Fruit fly (Drosophila melanogaster) whole organism, embryonic: ENCODE data around the gene halo.

ENCODE experiments used
- CG10366 ChIP-seq: fragments of 200-800 bp; sonication (Bioruptor generic); IDR thresholded peaks from 2 replicates; pipeline ENCODE4 v1.3.6; 2022; ENCODE audit warnings: missing biosample characterization, missing genetic modification characterization
- CG10959 ChIP-seq: fragments of 200-800 bp; sonication (Bioruptor generic); IDR thresholded peaks from 2 replicates; pipeline ENCODE4 v1.3.6; 2022; ENCODE audit warnings: missing biosample characterization, missing genetic modification characterization
- CG11085 ChIP-seq: fragments of 200-800 bp; sonication (Bioruptor generic); IDR thresholded peaks from 2 replicates; pipeline ENCODE4 v1.3.6; 2022; ENCODE audit warnings: missing biosample characterization, missing genetic modification characterization
- CG12155 ChIP-seq: fragments of 200-800 bp; sonication (Bioruptor generic); optimal IDR thresholded peaks from 3 replicates; lab custom pipeline; 2016; ENCODE audit warnings: missing biosample characterization, missing genetic modification characterization
- CG12391 ChIP-seq: fragments of 200-800 bp; sonication (Bioruptor generic); optimal IDR thresholded peaks from 3 replicates; lab custom pipeline; 2018; ENCODE audit warnings: missing biosample characterization, mild to moderate bottlenecking, missing genetic modification characterization, moderate library complexity
- CG15696 ChIP-seq: fragments of 200-800 bp; sonication (Bioruptor generic); optimal IDR thresholded peaks from 2 replicates; lab custom pipeline; 2019; ENCODE audit warnings: missing biosample characterization, mild to moderate bottlenecking, missing genetic modification characterization, moderate library complexity
- CG1603 ChIP-seq: fragments of 200-800 bp; sonication (Bioruptor generic); optimal IDR thresholded peaks from 2 replicates; lab custom pipeline; 2019; ENCODE audit warnings: missing biosample characterization, mild to moderate bottlenecking, missing genetic modification characterization, moderate library complexity
- CG18476 ChIP-seq: fragments of 200-800 bp; sonication (Bioruptor generic); optimal IDR thresholded peaks from 2 replicates; lab custom pipeline; 2016; ENCODE audit warnings: missing biosample characterization, mild to moderate bottlenecking, missing genetic modification characterization
- CG2120 ChIP-seq: fragments of 200-800 bp; sonication (Bioruptor generic); optimal IDR thresholded peaks from 3 replicates; lab custom pipeline; 2016; ENCODE audit warnings: missing biosample characterization, missing genetic modification characterization
- CG2199 ChIP-seq: fragments of 200-800 bp; sonication (Bioruptor generic); IDR thresholded peaks from 3 replicates; pipeline ENCODE4 v1.3.6; 2022; ENCODE audit warnings: missing biosample characterization, missing genetic modification characterization
- CG2712 ChIP-seq: fragments of 200-800 bp; optimal IDR thresholded peaks from 3 replicates; lab custom pipeline; 2019; ENCODE audit warnings: missing biosample characterization, mild to moderate bottlenecking, missing genetic modification characterization, moderate library complexity
- CG3407 ChIP-seq: fragments of 200-800 bp; sonication (Bioruptor generic); optimal IDR thresholded peaks from 2 replicates; lab custom pipeline; 2018; ENCODE audit warnings: missing biosample characterization, mild to moderate bottlenecking, missing genetic modification characterization
- CG3726 ChIP-seq: fragments of 200-800 bp; sonication (Bioruptor generic); IDR thresholded peaks from 3 replicates; pipeline ENCODE4, ENCODE4 v1.3.6; 2022; ENCODE audit warnings: missing biosample characterization, missing genetic modification characterization
- CG3847 ChIP-seq: fragments of 200-800 bp; sonication (Bioruptor generic); IDR thresholded peaks from 2 replicates; pipeline ENCODE4 v1.3.6; 2022; ENCODE audit warnings: missing biosample characterization, missing genetic modification characterization
- CG43689 ChIP-seq: fragments of 200-800 bp; sonication (Bioruptor generic); IDR thresholded peaks from 2 replicates; pipeline ENCODE4 v1.3.6; 2022; ENCODE audit warnings: missing biosample characterization, missing genetic modification characterization
- CG4404 ChIP-seq: fragments of 200-800 bp; sonication (Bioruptor generic); IDR thresholded peaks from 2 replicates; pipeline ENCODE4 v1.3.6; 2022; ENCODE audit warnings: missing biosample characterization, missing genetic modification characterization
- CG4730 ChIP-seq: fragments of 200-800 bp; sonication (Bioruptor generic); IDR thresholded peaks from 2 replicates; pipeline ENCODE4 v1.3.6; 2022; ENCODE audit warnings: missing biosample characterization, missing genetic modification characterization
- CG6254 ChIP-seq: fragments of 200-800 bp; sonication (Bioruptor generic); optimal IDR thresholded peaks from 3 replicates; lab custom pipeline; 2017; ENCODE audit warnings: mild to moderate bottlenecking, missing biosample characterization, missing genetic modification reagents, missing genetic modification characterization
- CG6272 ChIP-seq: fragments of 200-800 bp; sonication (Bioruptor generic); IDR thresholded peaks from 2 replicates; pipeline ENCODE4 v1.3.6; 2022; ENCODE audit warnings: missing biosample characterization, missing genetic modification characterization
- CG6689 ChIP-seq: fragments of 200-800 bp; sonication (Bioruptor generic); IDR thresholded peaks from 2 replicates; pipeline ENCODE4 v1.3.6; 2022; ENCODE audit warnings: missing biosample characterization, missing genetic modification characterization
- CG7556 ChIP-seq: fragments of 200-800 bp; sonication (Bioruptor generic); optimal IDR thresholded peaks from 2 replicates; lab custom pipeline; 2017; ENCODE audit warnings: missing biosample characterization, mild to moderate bottlenecking, missing genetic modification characterization
- CG7839 ChIP-seq: fragments of 200-800 bp; sonication (Bioruptor generic); optimal IDR thresholded peaks from 3 replicates; lab custom pipeline; 2018; ENCODE audit warnings: missing biosample characterization, mild to moderate bottlenecking, missing genetic modification characterization, moderate library complexity
- CG8089 ChIP-seq: fragments of 200-800 bp; sonication (Bioruptor generic); optimal IDR thresholded peaks from 3 replicates; lab custom pipeline; 2016; ENCODE audit warnings: missing biosample characterization, missing genetic modification characterization
- CG8924 ChIP-seq: fragments of 200-800 bp; optimal IDR thresholded peaks from 3 replicates; lab custom pipeline; 2019; ENCODE audit warnings: missing biosample characterization, mild to moderate bottlenecking, missing genetic modification characterization, moderate library complexity
- CG9727 ChIP-seq: fragments of 200-800 bp; sonication (Bioruptor generic); optimal IDR thresholded peaks from 3 replicates; lab custom pipeline; 2017; ENCODE audit warnings: missing biosample characterization, mild to moderate bottlenecking, missing genetic modification characterization
- CkIIα-i1 ChIP-seq: fragments of 200-800 bp; sonication (Bioruptor generic); IDR thresholded peaks from 2 replicates; pipeline ENCODE4 v1.3.6; 2022; ENCODE audit warnings: missing biosample characterization, missing genetic modification characterization
- HLH3B ChIP-seq: fragments of 200-800 bp; sonication (Bioruptor generic); IDR thresholded peaks from 2 replicates; pipeline ENCODE4 v1.3.6; 2022; ENCODE audit warnings: missing biosample characterization, missing genetic modification characterization
- Hmr ChIP-seq: fragments of 200-800 bp; sonication (Bioruptor generic); optimal IDR thresholded peaks from 3 replicates; lab custom pipeline; 2017; ENCODE audit warnings: mild to moderate bottlenecking, missing biosample characterization, missing genetic modification reagents, missing genetic modification characterization
- Hr3 ChIP-seq: fragments of 200-800 bp; sonication (Bioruptor generic); optimal IDR thresholded peaks from 3 replicates; lab custom pipeline; 2016; ENCODE audit warnings: missing biosample characterization, missing genetic modification characterization
- MBD-R2 ChIP-seq: fragments of 200-800 bp; sonication (Bioruptor generic); IDR thresholded peaks from 2 replicates; pipeline ENCODE4 v1.3.6; 2022; ENCODE audit warnings: missing biosample characterization, missing genetic modification characterization
- Med ChIP-seq: fragments of 200-800 bp; sonication (Bioruptor generic); peaks from one replicate; lab custom pipeline; 2016; ENCODE audit warnings: missing biosample characterization, missing genetic modification characterization, mild to moderate bottlenecking, inconsistent platforms, moderate library complexity
- Meics ChIP-seq: fragments of 200-800 bp; sonication (Bioruptor generic); optimal IDR thresholded peaks from 2 replicates; lab custom pipeline; 2017; ENCODE audit warnings: missing biosample characterization, mild to moderate bottlenecking, missing genetic modification characterization
- Xbp1 ChIP-seq: fragments of 200-800 bp; sonication (Bioruptor generic); optimal IDR thresholded peaks from 3 replicates; lab custom pipeline; 2016; ENCODE audit warnings: missing biosample characterization, mild to moderate bottlenecking, missing genetic modification characterization
- Xrp1 ChIP-seq: fragments of 200-800 bp; sonication (Bioruptor generic); IDR thresholded peaks from 2 replicates; pipeline ENCODE4 v1.3.6; 2022; ENCODE audit warnings: missing biosample characterization, missing genetic modification characterization
- az2 ChIP-seq: fragments of 200-800 bp; sonication (Bioruptor generic); optimal IDR thresholded peaks from 3 replicates; lab custom pipeline; 2016; ENCODE audit warnings: missing biosample characterization, missing genetic modification characterization
- bsh ChIP-seq, 2 experiments: fragments of 200-800 bp; sonication (Bioruptor generic); optimal IDR thresholded peaks; 2 replicates each; lab custom pipeline; 2017 to 2018; ENCODE audit warnings: mild to moderate bottlenecking in 2 of 2, missing biosample characterization in 2 of 2, missing genetic modification characterization in 2 of 2, moderate library complexity in 1 of 2
- cg ChIP-seq: fragments of 200-800 bp; sonication (Bioruptor generic); optimal IDR thresholded peaks from 3 replicates; lab custom pipeline; 2019; ENCODE audit warnings: missing biosample characterization, mild to moderate bottlenecking, missing genetic modification characterization, moderate library complexity
- ci ChIP-seq: fragments of 200-800 bp; sonication (Bioruptor generic); IDR thresholded peaks from 3 replicates; pipeline ENCODE4 v1.3.6; 2022; ENCODE audit warnings: missing biosample characterization, missing genetic modification characterization
- da ChIP-seq: fragments of 200-800 bp; sonication (Bioruptor generic); optimal IDR thresholded peaks from 2 replicates; lab custom pipeline; 2016; ENCODE audit warnings: missing biosample characterization, missing genetic modification characterization
- danr ChIP-seq: fragments of 200-800 bp; sonication (Bioruptor generic); IDR thresholded peaks from 2 replicates; pipeline ENCODE4 v1.3.6; 2022; ENCODE audit warnings: missing biosample characterization, missing genetic modification characterization
- dmrt11E ChIP-seq: fragments of 200-800 bp; sonication (Bioruptor generic); optimal IDR thresholded peaks from 3 replicates; lab custom pipeline; 2018; ENCODE audit warnings: missing biosample characterization, mild to moderate bottlenecking, missing genetic modification characterization, moderate library complexity
- dmrt99B ChIP-seq: fragments of 200-800 bp; sonication (Bioruptor generic); optimal IDR thresholded peaks from 2 replicates; lab custom pipeline; 2018; ENCODE audit warnings: missing biosample characterization, mild to moderate bottlenecking, missing genetic modification characterization, moderate library complexity
- gem ChIP-seq: fragments of 200-800 bp; sonication (Bioruptor generic); optimal IDR thresholded peaks from 2 replicates; lab custom pipeline; 2019; ENCODE audit warnings: missing biosample characterization, mild to moderate bottlenecking, missing genetic modification characterization, moderate library complexity
- jumu ChIP-seq: fragments of 200-800 bp; sonication (Bioruptor generic); optimal IDR thresholded peaks from 3 replicates; lab custom pipeline; 2016; ENCODE audit warnings: missing biosample characterization, missing genetic modification characterization
- lbe ChIP-seq: fragments of 200-800 bp; sonication (Bioruptor generic); optimal IDR thresholded peaks from 2 replicates; lab custom pipeline; 2016; ENCODE audit warnings: missing biosample characterization, mild to moderate bottlenecking, missing genetic modification characterization
- phol ChIP-seq: fragments of 200-800 bp; sonication (Bioruptor generic); optimal IDR thresholded peaks from 3 replicates; lab custom pipeline; 2018; ENCODE audit warnings: missing biosample characterization, mild to moderate bottlenecking, missing genetic modification characterization, moderate library complexity
- ro ChIP-seq: fragments of 200-800 bp; sonication (Bioruptor generic); IDR thresholded peaks from 2 replicates; pipeline ENCODE4 v1.3.6; 2022; ENCODE audit warnings: missing biosample characterization, missing genetic modification characterization
- sens ChIP-seq: fragments of 200-800 bp; sonication (Bioruptor generic); peaks from one replicate; lab custom pipeline; 2016; ENCODE audit warnings: missing biosample characterization, missing genetic modification characterization
- tgo ChIP-seq: fragments of 200-800 bp; sonication (Bioruptor generic); IDR thresholded peaks from 3 replicates; pipeline ENCODE4 v1.3.6; 2022; ENCODE audit warnings: missing biosample characterization, missing genetic modification characterization
- tna ChIP-seq: fragments of 200-800 bp; sonication (Bioruptor generic); IDR thresholded peaks from 2 replicates; pipeline ENCODE4 v1.3.6; 2022; ENCODE audit warnings: missing biosample characterization, missing genetic modification characterization; ENCODE audit not compliant: partially characterized antibody
- unpg ChIP-seq: fragments of 200-800 bp; sonication (Bioruptor generic); optimal IDR thresholded peaks from 3 replicates; lab custom pipeline; 2018; ENCODE audit warnings: missing biosample characterization, mild to moderate bottlenecking, missing genetic modification characterization, moderate library complexity

halo gene

DNA sequence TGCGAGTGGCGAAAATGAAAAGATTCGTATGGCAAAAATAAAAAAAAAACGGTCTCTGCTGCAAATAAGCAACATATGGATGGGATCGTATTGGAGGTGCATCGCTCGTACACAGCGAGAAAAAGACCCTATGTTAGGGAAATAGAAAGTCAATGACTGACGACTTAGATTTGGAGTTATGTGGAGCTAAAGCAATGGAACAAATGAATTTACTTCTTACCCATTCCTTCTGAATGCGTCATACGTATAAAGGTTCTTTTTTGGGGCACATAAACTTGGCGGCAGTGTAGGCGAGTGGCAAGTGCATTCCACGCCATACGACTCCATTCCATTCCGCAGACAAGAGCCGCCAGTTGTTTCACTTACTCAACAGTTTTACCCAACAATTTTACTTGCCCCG lies 47.2 kb downstream of the halo start (continued):
- TF ChIP-seq CG12391 (peak; percentile 3), ro (GFP tag; lab: Robert Waterston, UW) (no peak), CG2712 (peak; percentile 6), CG10366 (GFP tag; lab: Robert Waterston, UW) (no peak), sens (GFP tag; lab: Kevin White, UChicago) (peak; percentile 82), ci (0 out of 3 replicates have a peak, but pooled peaks have one; percentile 29), CG7839 (peak; percentile 3), CG9727 (GFP tag; lab: Kevin White, UChicago) (peak; percentile 2), dmrt11E (peak; percentile 48), Xrp1 (GFP tag; lab: Robert Waterston, UW) (peak; percentile 53), CG1603 (tag; lab: Kevin White, UChicago) (peak; percentile 33), gem (tag; lab: Kevin White, UChicago) (peak; percentile 22), phol (tag; lab: Kevin White, UChicago) (peak; percentile 5), CG12155 (GFP tag; lab: Kevin White, UChicago) (no peak), CG4730 (GFP tag; lab: Robert Waterston, UW) (no peak), HLH3B (GFP tag; lab: Robert Waterston, UW) (0 out of 2 replicates have a peak, but pooled peaks have one; percentile 8), Med (GFP tag; lab: Kevin White, UChicago) (peak; percentile 54), CkIIα-i1 (GFP tag; lab: Robert Waterston, UW) (no peak), CG3847 (GFP tag; lab: Robert Waterston, UW) (no peak), lbe (peak; percentile 7), CG2199 (GFP tag; lab: Robert Waterston, UW) (no peak), CG3407 (no peak), CG3726 (GFP tag; lab: Robert Waterston, UW) (no peak), CG43689 (GFP tag; lab: Robert Waterston, UW) (no peak)

DNA sequence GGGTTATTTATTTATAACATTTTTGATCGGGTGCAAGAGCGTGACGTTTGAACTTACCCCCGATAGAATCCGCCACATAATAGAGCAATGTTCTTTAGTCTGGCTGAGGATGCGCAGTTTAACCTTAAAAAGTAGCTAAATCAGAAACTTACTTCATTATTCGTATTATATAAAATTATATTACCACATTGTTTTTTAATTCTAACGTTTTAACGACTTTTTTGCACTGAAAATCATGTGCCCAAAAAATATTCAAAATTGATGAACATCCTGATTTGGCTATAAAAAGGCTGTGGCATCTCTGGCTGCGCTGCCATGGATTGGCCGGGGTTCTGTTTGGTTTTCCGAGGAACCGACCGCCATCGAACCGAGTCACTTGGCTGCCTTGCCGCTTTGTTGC lies 47.9 kb downstream of the halo start:
- no peak for TF ChIP-seq CG11085 (GFP tag; lab: Robert Waterston, UW)
- no peak for TF ChIP-seq MBD-R2
- TF ChIP-seq CG6272 (GFP tag; lab: Robert Waterston, UW): no peak
- TF ChIP-seq CG10959: 0 out of 2 replicates have a peak, but pooled peaks have one; percentile 24
- no peak for TF ChIP-seq CG8089 (GFP tag; lab: Kevin White, UChicago)
- no peak for TF ChIP-seq CG18476 (GFP tag; lab: Kevin White, UChicago)
- TF ChIP-seq CG2120 (GFP tag; lab: Kevin White, UChicago): no peak
- TF ChIP-seq Hmr (GFP tag; lab: Kevin White, UChicago): no peak
- 0 out of 3 replicates have a peak, but pooled peaks have one; percentile 20 for TF ChIP-seq tgo
- peak; percentile 7 for TF ChIP-seq dmrt99B (tag; lab: Kevin White, UChicago)
- TF ChIP-seq CG8924 (tag; lab: Kevin White, UChicago): peak; percentile 50
- TF ChIP-seq Hr3 (GFP tag; lab: Kevin White, UChicago): no peak
- peak; percentile 1 for TF ChIP-seq Xbp1
- TF ChIP-seq CG7556: peak; percentile 15
- TF ChIP-seq CG4404 (GFP tag; lab: Robert Waterston, UW): 0 out of 2 replicates have a peak, but pooled peaks have one; percentile 20
- no peak for TF ChIP-seq Meics
- TF ChIP-seq da: no peak
- 0 out of 2 replicates have a peak, but pooled peaks have one; percentile 27 for TF ChIP-seq CG6689 (GFP tag; lab: Robert Waterston, UW)
- peak; percentile 38 for TF ChIP-seq unpg (GFP tag; lab: Kevin White, UChicago)
- TF ChIP-seq bsh (GFP tag; optimal IDR thresholded peaks at IDR 0.05; lab: Kevin White, UChicago): peak in 1 of 2 experiments; percentile 42
- TF ChIP-seq danr (GFP tag; lab: Robert Waterston, UW): no peak
- TF ChIP-seq CG2712: peak; percentile 59
- peak; percentile 26 for TF ChIP-seq CG15696
- peak; percentile 31 for TF ChIP-seq phol (tag; lab: Kevin White, UChicago)
- TF ChIP-seq CG6254 (GFP tag; lab: Kevin White, UChicago): no peak
- no peak for TF ChIP-seq cg (GFP tag; lab: Kevin White, UChicago)
- peak; percentile 56; the same call in 1 of the 3 replicates for TF ChIP-seq ci
- peak; percentile 60 for TF ChIP-seq gem (tag; lab: Kevin White, UChicago)
- no peak for TF ChIP-seq jumu
- no peak for TF ChIP-seq az2 (GFP tag; lab: Kevin White, UChicago)
- no peak for TF ChIP-seq tna (GFP tag; lab: Robert Waterston, UW)
